Fruit fly (Drosophila melanogaster): ENCODE data around the gene sphinx2.

The sphinx2 gene

DNA sequence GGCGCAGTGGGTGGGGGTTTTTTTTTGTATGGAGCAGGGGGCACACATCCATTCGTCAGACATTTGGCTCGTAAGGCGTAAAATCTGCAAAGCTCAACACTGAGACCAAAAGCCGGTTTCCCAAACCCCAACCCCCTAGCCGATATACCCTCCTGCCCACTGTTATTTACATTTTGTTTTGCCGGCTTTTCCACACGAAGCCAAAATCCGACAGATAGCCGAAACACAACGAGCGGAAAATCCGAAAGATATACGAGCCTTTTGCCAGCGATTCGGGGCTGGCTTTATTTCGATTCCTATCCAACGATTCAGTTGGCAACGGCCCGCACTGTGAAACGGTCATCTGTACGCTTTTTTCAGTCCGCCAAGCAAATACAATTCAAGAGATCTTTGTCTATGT lies 17.0 kb downstream of the sphinx2 start, which contains the start of gene CG42458 (continued):
- TF ChIP-seq CG4707 (GFP tag; optimal IDR thresholded peaks at IDR 0.05) (no peak), ind (GFP tag; optimal IDR thresholded peaks at IDR 0.05) (no peak), lola (GFP tag; optimal IDR thresholded peaks at IDR 0.05) (no peak), grn (GFP tag; optimal IDR thresholded peaks at IDR 0.05) (no peak), sc (optimal IDR thresholded peaks at IDR 0.05) (no peak), sc (GFP tag; optimal IDR thresholded peaks at IDR 0.05) (no peak), crol (GFP tag; IDR thresholded peaks at IDR 0.05) (peak; percentile 77), CG3281 (GFP tag; optimal IDR thresholded peaks at IDR 0.05) (no peak), Gug (GFP tag; IDR thresholded peaks at IDR 0.05) (no peak), eyg (GFP tag; optimal IDR thresholded peaks at IDR 0.05) (no peak), CG16863 (GFP tag; optimal IDR thresholded peaks at IDR 0.05) (no peak), usp (GFP tag; optimal IDR thresholded peaks at IDR 0.05) (no peak), az2 (GFP tag; optimal IDR thresholded peaks at IDR 0.05) (no peak), CG30403 (GFP tag; optimal IDR thresholded peaks at IDR 0.05) (no peak), TFAM (GFP tag; optimal IDR thresholded peaks at IDR 0.05) (no peak), Antp (GFP tag; optimal IDR thresholded peaks at IDR 0.05) (no peak), dmrt11E (tag; optimal IDR thresholded peaks at IDR 0.05) (no peak), ERR (GFP tag; optimal IDR thresholded peaks at IDR 0.05) (no peak), CG32767 (GFP tag; IDR thresholded peaks at IDR 0.05) (no peak), Adf1 (GFP tag; IDR thresholded peaks at IDR 0.05) (peak; percentile 38; the same call in 1 of the 2 replicates), ato (GFP tag; IDR thresholded peaks at IDR 0.05; ENCODE audit: partially characterized antibody) (no peak), Deaf1 (tag; optimal IDR thresholded peaks at IDR 0.05) (peak; percentile 99), CG4730 (GFP tag; IDR thresholded peaks at IDR 0.05) (no peak), HmgD (GFP tag; optimal IDR thresholded peaks at IDR 0.05) (no peak), CG14014 (GFP tag; IDR thresholded peaks at IDR 0.05) (no peak), D (optimal IDR thresholded peaks at IDR 0.05) (no peak), D (GFP tag; optimal IDR thresholded peaks at IDR 0.05) (no peak), CG10366 (GFP tag; IDR thresholded peaks at IDR 0.05) (no peak), Spps (tag; optimal IDR thresholded peaks at IDR 0.05) (no peak), fru (optimal IDR thresholded peaks at IDR 0.05) (no peak), Dll (GFP tag; IDR thresholded peaks at IDR 0.05; ENCODE audit: partially characterized antibody) (no peak), Lhr (GFP tag; optimal IDR thresholded peaks at IDR 0.05) (no peak), NC2α (GFP tag; optimal IDR thresholded peaks at IDR 0.05) (no peak), CG10565 (GFP tag; optimal IDR thresholded peaks at IDR 0.05) (no peak), CG13624 (GFP tag; optimal IDR thresholded peaks at IDR 0.05) (no peak), Meics (GFP tag; optimal IDR thresholded peaks at IDR 0.05) (no peak), br (optimal IDR thresholded peaks at IDR 0.05) (no peak), sd (tag; optimal IDR thresholded peaks at IDR 0.05) (no peak), CG2202 (tag; optimal IDR thresholded peaks at IDR 0.05) (no peak), jing (GFP tag; optimal IDR thresholded peaks at IDR 0.05) (no peak), CG7928 (GFP tag; optimal IDR thresholded peaks at IDR 0.05) (no peak), CG10321 (GFP tag; IDR thresholded peaks at IDR 0.05) (no peak), tio (GFP tag; optimal IDR thresholded peaks at IDR 0.05) (no peak), CG11504 (tag; optimal IDR thresholded peaks at IDR 0.05) (peak; percentile 72), ase (GFP tag; IDR thresholded peaks at IDR 0.05) (no peak), scrt (GFP tag; optimal IDR thresholded peaks at IDR 0.05) (peak; percentile 6), Hmr (GFP tag; optimal IDR thresholded peaks at IDR 0.05) (no peak), nom (GFP tag; optimal IDR thresholded peaks at IDR 0.05) (no peak), chinmo (GFP tag; IDR thresholded peaks at IDR 0.05; ENCODE audit: partially characterized antibody) (0 out of 4 replicates have a peak, but pooled peaks have one; percentile 33), nau (GFP tag; optimal IDR thresholded peaks at IDR 0.05) (no peak), ham (GFP tag; IDR thresholded peaks at IDR 0.05) (no peak), Atf-2 (GFP tag; optimal IDR thresholded peaks at IDR 0.05) (no peak), Ssrp (tag; optimal IDR thresholded peaks at IDR 0.05) (no peak)
